Fruit fly (Drosophila melanogaster) whole organism, embryonic: ENCODE measurements around the gene CG12784.

Source experiments
- BtbVII ChIP-seq: fragments of 200-800 bp; sonication (Bioruptor generic); optimal IDR thresholded peaks from 3 replicates; lab custom pipeline; 2017; ENCODE audit warnings: missing biosample characterization, mild to moderate bottlenecking, missing genetic modification characterization
- CG10565 ChIP-seq: fragments of 200-800 bp; sonication (Bioruptor generic); optimal IDR thresholded peaks from 3 replicates; lab custom pipeline; 2016; ENCODE audit warnings: missing biosample characterization, mild to moderate bottlenecking, missing genetic modification characterization
- CG10979 ChIP-seq: fragments of 200-800 bp; sonication (Bioruptor generic); optimal IDR thresholded peaks from 2 replicates; lab custom pipeline; 2018; ENCODE audit warnings: missing biosample characterization, mild to moderate bottlenecking, missing genetic modification characterization, moderate library complexity
- CG11247 ChIP-seq: fragments of 200-800 bp; sonication (Bioruptor generic); IDR thresholded peaks from 2 replicates; pipeline ENCODE4 v1.3.6; 2022; ENCODE audit warnings: missing biosample characterization, missing genetic modification characterization
- CG11560 ChIP-seq: fragments of 200-800 bp; sonication (Bioruptor generic); IDR thresholded peaks from 3 replicates; pipeline ENCODE4 v1.3.6; 2022; ENCODE audit warnings: missing biosample characterization, missing genetic modification characterization
- CG11695 ChIP-seq: fragments of 200-800 bp; sonication (Bioruptor generic); IDR thresholded peaks from 3 replicates; pipeline ENCODE4 v1.3.6; 2022; ENCODE audit warnings: missing biosample characterization, missing genetic modification characterization
- CG12236 ChIP-seq: fragments of 200-800 bp; sonication (Bioruptor generic); optimal IDR thresholded peaks from 2 replicates; lab custom pipeline; 2016; ENCODE audit warnings: missing biosample characterization, missing genetic modification characterization
- CG14014 ChIP-seq: fragments of 200-800 bp; sonication (Bioruptor generic); IDR thresholded peaks from 2 replicates; pipeline ENCODE4 v1.3.6; 2022; ENCODE audit warnings: missing biosample characterization, missing genetic modification characterization
- CG14860 ChIP-seq: fragments of 200-800 bp; sonication (Bioruptor generic); IDR thresholded peaks from 3 replicates; pipeline ENCODE4 v1.3.6; 2022; ENCODE audit warnings: missing biosample characterization, missing genetic modification characterization; ENCODE audit not compliant: partially characterized antibody
- CG15011 ChIP-seq: fragments of 200-800 bp; sonication (Bioruptor generic); optimal IDR thresholded peaks from 3 replicates; lab custom pipeline; 2018; ENCODE audit warnings: missing biosample characterization, mild to moderate bottlenecking, missing genetic modification characterization
- CG15479 ChIP-seq: fragments of 200-800 bp; sonication (Bioruptor generic); optimal IDR thresholded peaks from 3 replicates; lab custom pipeline; 2019; ENCODE audit warnings: missing biosample characterization, mild to moderate bottlenecking, missing genetic modification characterization, moderate library complexity
- CG15601 ChIP-seq: fragments of 200-800 bp; sonication (Bioruptor generic); optimal IDR thresholded peaks from 3 replicates; lab custom pipeline; 2019; ENCODE audit warnings: missing biosample characterization, mild to moderate bottlenecking, missing genetic modification characterization, moderate library complexity
- CG17829 ChIP-seq: fragments of 200-800 bp; optimal IDR thresholded peaks from 2 replicates; lab custom pipeline; 2019; ENCODE audit warnings: missing biosample characterization, mild to moderate bottlenecking, missing genetic modification characterization, moderate library complexity
- CG1832 ChIP-seq: fragments of 200-800 bp; sonication (Bioruptor generic); optimal IDR thresholded peaks from 2 replicates; lab custom pipeline; 2017; ENCODE audit warnings: missing biosample characterization, mild to moderate bottlenecking, missing genetic modification characterization, inconsistent platforms
- CG3995 ChIP-seq: fragments of 200-800 bp; sonication (Bioruptor generic); optimal IDR thresholded peaks from 3 replicates; lab custom pipeline; 2016; ENCODE audit warnings: missing biosample characterization, missing genetic modification characterization
- CG7745 ChIP-seq: fragments of 200-800 bp; sonication (Bioruptor generic); optimal IDR thresholded peaks from 2 replicates; lab custom pipeline; 2018; ENCODE audit warnings: missing biosample characterization, mild to moderate bottlenecking, missing genetic modification characterization, moderate library complexity
- CG7786 ChIP-seq: fragments of 200-800 bp; sonication (Bioruptor generic); optimal IDR thresholded peaks from 2 replicates; lab custom pipeline; 2016; ENCODE audit warnings: missing biosample characterization, missing genetic modification characterization
- CG8478 ChIP-seq: fragments of >200 bp; optimal IDR thresholded peaks from 2 replicates; lab custom pipeline; 2018
- CG9797 ChIP-seq: fragments of 200-800 bp; sonication (Bioruptor generic); optimal IDR thresholded peaks from 3 replicates; lab custom pipeline; 2018; ENCODE audit warnings: missing biosample characterization, mild to moderate bottlenecking, missing genetic modification characterization
- D19B ChIP-seq: fragments of 200-800 bp; sonication (Bioruptor generic); optimal IDR thresholded peaks from 2 replicates; lab custom pipeline; 2017; ENCODE audit warnings: missing biosample characterization, mild to moderate bottlenecking, missing genetic modification characterization
- Dad ChIP-seq: fragments of 200-800 bp; sonication (Bioruptor generic); optimal IDR thresholded peaks from 3 replicates; lab custom pipeline; 2016; ENCODE audit warnings: missing biosample characterization, missing genetic modification characterization
- Drgx ChIP-seq: fragments of 200-800 bp; sonication (Bioruptor generic); IDR thresholded peaks from 2 replicates; pipeline ENCODE4 v1.3.6; 2022; ENCODE audit warnings: missing biosample characterization, missing genetic modification characterization
- Ets97D ChIP-seq: fragments of 200-800 bp; sonication (Bioruptor generic); optimal IDR thresholded peaks from 3 replicates; lab custom pipeline; 2016; ENCODE audit warnings: missing biosample characterization, missing genetic modification characterization
- Fer2 ChIP-seq: fragments of 200-800 bp; sonication (Bioruptor generic); optimal IDR thresholded peaks from 2 replicates; lab custom pipeline; 2018; ENCODE audit warnings: missing biosample characterization, mild to moderate bottlenecking, missing genetic modification characterization, moderate library complexity
- Lhr ChIP-seq: fragments of 200-800 bp; sonication (Bioruptor generic); optimal IDR thresholded peaks from 3 replicates; lab custom pipeline; 2017; ENCODE audit warnings: mild to moderate bottlenecking, missing biosample characterization, missing genetic modification reagents, missing genetic modification characterization
- MESR4 ChIP-seq: fragments of 200-800 bp; sonication (Bioruptor generic); optimal IDR thresholded peaks from 2 replicates; lab custom pipeline; 2018; ENCODE audit warnings: missing biosample characterization, mild to moderate bottlenecking, missing genetic modification characterization, moderate library complexity
- NK7.1 ChIP-seq: fragments of 200-800 bp; sonication (Bioruptor generic); optimal IDR thresholded peaks from 3 replicates; lab custom pipeline; 2016; ENCODE audit warnings: missing biosample characterization, missing genetic modification characterization
- Xrp1 ChIP-seq: fragments of 200-800 bp; sonication (Bioruptor generic); IDR thresholded peaks from 2 replicates; pipeline ENCODE4 v1.3.6; 2022; ENCODE audit warnings: missing biosample characterization, missing genetic modification characterization
- cad ChIP-seq: fragments of >200 bp; optimal IDR thresholded peaks from 2 replicates; lab custom pipeline; 2017; ENCODE audit warnings: missing biosample characterization, missing genetic modification characterization
- cg ChIP-seq: fragments of 200-800 bp; sonication (Bioruptor generic); optimal IDR thresholded peaks from 3 replicates; lab custom pipeline; 2019; ENCODE audit warnings: missing biosample characterization, mild to moderate bottlenecking, missing genetic modification characterization, moderate library complexity
- chif ChIP-seq, 2 experiments: fragments of 200-800 bp; sonication (Bioruptor generic); optimal IDR thresholded peaks; 3 replicates each; lab custom pipeline; 2016; ENCODE audit warnings: missing biosample characterization in 2 of 2, missing genetic modification characterization in 2 of 2
- crc ChIP-seq: fragments of 200-800 bp; sonication (Bioruptor generic); optimal IDR thresholded peaks from 2 replicates; lab custom pipeline; 2016; ENCODE audit warnings: missing biosample characterization, missing genetic modification characterization
- dmrt11E ChIP-seq: fragments of 200-800 bp; sonication (Bioruptor generic); optimal IDR thresholded peaks from 3 replicates; lab custom pipeline; 2018; ENCODE audit warnings: missing biosample characterization, mild to moderate bottlenecking, missing genetic modification characterization, moderate library complexity
- hbn ChIP-seq: fragments of 200-800 bp; sonication (Bioruptor generic); IDR thresholded peaks from 2 replicates; pipeline ENCODE4 v1.3.6; 2022; ENCODE audit warnings: missing biosample characterization, missing genetic modification characterization; ENCODE audit not compliant: partially characterized antibody
- insv ChIP-seq, 2 experiments: fragments of 200-800 bp; sonication (Bioruptor generic); optimal IDR thresholded peaks; 3 replicates each; lab custom pipeline; 2016 to 2018; ENCODE audit warnings: missing biosample characterization in 2 of 2, missing genetic modification characterization in 2 of 2
- kah ChIP-seq: fragments of 200-800 bp; sonication (Bioruptor generic); optimal IDR thresholded peaks from 2 replicates; lab custom pipeline; 2018; ENCODE audit warnings: missing biosample characterization, mild to moderate bottlenecking, missing genetic modification characterization
- lab ChIP-seq: fragments of 200-800 bp; sonication (Bioruptor generic); optimal IDR thresholded peaks from 3 replicates; lab custom pipeline; 2017; ENCODE audit warnings: missing biosample characterization, missing genetic modification characterization, mild to moderate bottlenecking, moderate library complexity, missing genetic modification reagents
- prd ChIP-seq, 3 experiments: fragments of >200 bp in 2 of 3; fragments of 200-800 bp in 1 of 3; sonication (Bioruptor generic) in 1 of 3; optimal IDR thresholded peaks in 2 of 3; IDR thresholded peaks in 1 of 3; 2 replicates in 2 of 3; 3 replicates in 1 of 3; pipeline versions ENCODE4 v1.3.6 to Lab custom; 2017 to 2022; ENCODE audit warnings: missing biosample characterization in 1 of 3, missing genetic modification characterization in 1 of 3
- psq ChIP-seq: fragments of 200-800 bp; sonication (Bioruptor generic); optimal IDR thresholded peaks from 2 replicates; lab custom pipeline; 2017; ENCODE audit warnings: missing biosample characterization, missing genetic modification characterization
- schlank ChIP-seq: fragments of 200-800 bp; sonication (Bioruptor generic); optimal IDR thresholded peaks from 2 replicates; lab custom pipeline; 2018; ENCODE audit warnings: missing biosample characterization, mild to moderate bottlenecking, missing genetic modification characterization
- slp2 ChIP-seq: fragments of 200-800 bp; sonication (Bioruptor generic); optimal IDR thresholded peaks from 2 replicates; lab custom pipeline; 2016; ENCODE audit warnings: missing biosample characterization, missing genetic modification characterization
- twi ChIP-seq: fragments of 200-800 bp; optimal IDR thresholded peaks from 2 replicates; lab custom pipeline; 2019; ENCODE audit warnings: missing biosample characterization, mild to moderate bottlenecking, missing genetic modification characterization, moderate library complexity
- tx ChIP-seq: fragments of 200-800 bp; sonication (Bioruptor generic); optimal IDR thresholded peaks from 2 replicates; lab custom pipeline; 2016; ENCODE audit warnings: missing biosample characterization, missing genetic modification characterization
- unpg ChIP-seq: fragments of 200-800 bp; sonication (Bioruptor generic); optimal IDR thresholded peaks from 3 replicates; lab custom pipeline; 2018; ENCODE audit warnings: missing biosample characterization, mild to moderate bottlenecking, missing genetic modification characterization, moderate library complexity

Gene CG12784

dm6 chr3R:15794258-15794727, 31.4 kb downstream of the CG12784 start (continued):
- TF ChIP-seq tx (GFP tag; lab: Kevin White, UChicago) = no peak
- TF ChIP-seq kah (GFP tag; lab: Kevin White, UChicago) = peak; percentile 37
- TF ChIP-seq chif (GFP tag; optimal IDR thresholded peaks at IDR 0.05; lab: Kevin White, UChicago) = peak; percentile 12 to 21
- peak; percentile 23 for TF ChIP-seq Fer2 (tag; lab: Kevin White, UChicago)
- TF ChIP-seq insv (GFP tag; optimal IDR thresholded peaks at IDR 0.05; lab: Kevin White, UChicago) = peak in 1 of 2 experiments; percentile 10
- no peak for TF ChIP-seq CG17829 (tag; lab: Kevin White, UChicago)
- peak; percentile 39 for TF ChIP-seq Lhr (GFP tag; lab: Kevin White, UChicago)
- peak; percentile 69; the same call in 1 of the 2 replicates for TF ChIP-seq CG14014 (GFP tag; lab: Robert Waterston, UW)
- TF ChIP-seq BtbVII (GFP tag; lab: Kevin White, UChicago) = peak; percentile 53
- TF ChIP-seq psq = peak; percentile 8
- TF ChIP-seq prd (optimal IDR thresholded peaks at IDR 0.05; lab: Kevin White, UChicago) = no peak
- 0 out of 3 replicates have a peak, but pooled peaks have one; percentile 14 for TF ChIP-seq prd (GFP tag; IDR thresholded peaks at IDR 0.05; lab: Robert Waterston, UW)
- TF ChIP-seq lab = peak; percentile 69
- peak; percentile 23 for TF ChIP-seq CG15011 (GFP tag; lab: Kevin White, UChicago)
- TF ChIP-seq CG8478 (lab: Kevin White, UChicago) = peak; percentile 98
- peak; percentile 52; the same call in 1 of the 2 replicates for TF ChIP-seq Xrp1 (GFP tag; lab: Robert Waterston, UW)
- TF ChIP-seq CG15601 (tag; lab: Kevin White, UChicago) = peak; percentile 47
- TF ChIP-seq CG1832 (GFP tag; lab: Kevin White, UChicago) = peak; percentile 50
- TF ChIP-seq CG7745 (tag; lab: Kevin White, UChicago) = peak; percentile 13
- peak; percentile 99 for TF ChIP-seq cg (GFP tag; lab: Kevin White, UChicago)
- TF ChIP-seq CG10979 (tag; lab: Kevin White, UChicago) = peak; percentile 7
- TF ChIP-seq schlank (tag; lab: Kevin White, UChicago) = peak; percentile 13
- peak; percentile 87 for TF ChIP-seq CG15479 (GFP tag; lab: Kevin White, UChicago)
- peak; percentile 76 for TF ChIP-seq cad (GFP tag; lab: Kevin White, UChicago)
- TF ChIP-seq NK7.1 (GFP tag; lab: Kevin White, UChicago) = peak; percentile 15
- peak; percentile 4 for TF ChIP-seq unpg (GFP tag; lab: Kevin White, UChicago)
- TF ChIP-seq slp2 (GFP tag; lab: Kevin White, UChicago) = peak; percentile 12
- TF ChIP-seq, all 482 proteins: peak for 197

DNA sequence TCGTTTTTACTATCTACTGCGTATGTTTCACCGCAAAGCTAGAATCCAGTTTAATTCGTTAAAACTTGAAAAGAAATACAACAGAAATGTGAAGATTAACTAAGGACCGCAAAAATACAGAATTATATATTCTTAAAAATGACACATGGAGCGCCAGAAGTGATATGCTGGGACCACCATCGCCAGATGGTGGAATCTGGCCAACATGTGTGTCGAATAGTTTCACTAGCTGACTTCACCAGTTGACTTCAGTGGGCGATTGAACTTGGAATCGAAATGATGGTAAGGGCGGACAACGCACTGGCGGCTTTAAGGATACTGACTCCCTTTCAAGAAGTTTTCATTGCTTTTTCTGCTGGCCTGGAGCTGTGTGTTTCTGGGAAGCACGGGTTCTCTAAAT, 39.1 kb downstream of the CG12784 start, which contains the start of gene CG9593:
Gene CG9593, plus strand, starts transcription at position 270 of the 400 bp plus-strand sequence.
- TF ChIP-seq twi (tag; lab: Kevin White, UChicago) = peak; percentile 94
- TF ChIP-seq CG9797 (GFP tag; lab: Kevin White, UChicago) = no peak

DNA sequence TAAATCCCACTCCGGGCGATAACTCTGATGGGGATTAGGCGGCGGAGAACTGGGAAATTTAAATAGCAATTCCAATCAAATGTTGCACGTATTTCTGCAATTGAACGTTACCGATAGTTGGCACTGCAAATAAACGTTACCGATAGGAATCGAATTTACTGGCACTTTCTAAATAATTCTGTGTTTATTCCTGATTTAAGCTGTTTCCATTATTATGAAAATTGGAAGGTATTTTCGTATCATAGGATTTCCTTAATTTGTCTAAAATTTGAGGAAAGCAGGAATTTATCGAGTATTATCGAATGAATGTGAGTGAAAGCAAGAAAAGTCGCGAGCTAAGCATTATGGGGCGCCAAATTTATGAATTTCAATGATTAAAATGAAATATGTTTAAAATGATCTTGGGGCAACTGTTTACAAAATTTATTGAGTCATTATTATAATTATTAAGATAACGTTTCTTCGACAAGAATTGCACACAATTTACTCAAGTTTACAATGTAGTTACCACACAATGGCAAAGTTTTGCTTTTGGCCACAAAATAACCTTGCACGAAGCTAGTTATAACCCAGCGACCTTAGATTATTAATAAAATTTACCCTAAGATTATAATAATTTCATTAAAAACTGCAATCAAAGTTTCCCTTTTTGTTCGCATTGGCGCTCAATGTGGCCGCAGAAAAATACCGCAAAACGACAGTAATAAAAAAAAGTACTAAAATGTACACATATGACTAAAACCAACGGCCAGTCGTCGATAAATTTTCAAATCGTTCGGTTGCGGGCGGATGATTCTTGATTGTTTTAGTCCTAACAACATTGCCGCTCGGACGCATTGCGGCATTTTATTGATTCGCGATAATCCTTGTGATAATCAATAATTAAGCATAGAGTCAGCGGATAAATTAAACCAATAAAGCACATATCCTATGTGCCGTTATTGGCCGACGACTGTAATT, 40.9 kb downstream of the CG12784 start, which contains the start of gene alpha-Man-IIb:
Gene alpha-Man-IIb, plus strand, starts transcription at position 747 of the 960 bp plus-strand sequence.
- TF ChIP-seq Ets97D (GFP tag; lab: Kevin White, UChicago) = peak; percentile 35
- TF ChIP-seq Dad (GFP tag; lab: Kevin White, UChicago) = no peak
- TF ChIP-seq CG7786 (GFP tag; lab: Kevin White, UChicago) = no peak
- no peak for TF ChIP-seq crc (GFP tag; lab: Kevin White, UChicago)
- TF ChIP-seq CG10565 (GFP tag; lab: Kevin White, UChicago) = no peak
- TF ChIP-seq CG14860 (GFP tag; lab: Robert Waterston, UW) = peak; percentile 62; the same call in 2 of the 3 replicates
- TF ChIP-seq CG10979 (tag; lab: Kevin White, UChicago) = no peak
- TF ChIP-seq CG11695 (GFP tag; lab: Robert Waterston, UW) = no peak
- TF ChIP-seq MESR4 (GFP tag; lab: Kevin White, UChicago) = peak; percentile 27
- no peak for TF ChIP-seq D19B (GFP tag; lab: Kevin White, UChicago)
- no peak for TF ChIP-seq CG12236 (GFP tag; lab: Kevin White, UChicago)
- TF ChIP-seq CG11560 = peak; percentile 98
- peak; percentile 94 for TF ChIP-seq CG3995
- TF ChIP-seq Drgx (GFP tag; lab: Robert Waterston, UW) = no peak
- peak; percentile 84 for TF ChIP-seq hbn (GFP tag; lab: Robert Waterston, UW)
- TF ChIP-seq dmrt11E = no peak
- 0 out of 2 replicates have a peak, but pooled peaks have one; percentile 14 for TF ChIP-seq CG11247 (GFP tag; lab: Robert Waterston, UW)
